Fruit fly (Drosophila melanogaster) whole organism, embryonic: ENCODE results near the gene ATPsynbeta.

Experiments
- Bgb ChIP-seq: fragments of 200-800 bp; sonication (Bioruptor generic); IDR thresholded peaks from 2 replicates; pipeline ENCODE4 v1.3.6; 2022; ENCODE audit warnings: missing biosample characterization, missing genetic modification characterization; ENCODE audit not compliant: partially characterized antibody
- CG10147 ChIP-seq: fragments of 200-800 bp; sonication (Bioruptor generic); optimal IDR thresholded peaks from 2 replicates; lab custom pipeline; 2019; ENCODE audit warnings: missing biosample characterization, mild to moderate bottlenecking, missing genetic modification characterization, moderate library complexity
- CG10366 ChIP-seq: fragments of 200-800 bp; sonication (Bioruptor generic); IDR thresholded peaks from 2 replicates; pipeline ENCODE4 v1.3.6; 2022; ENCODE audit warnings: missing biosample characterization, missing genetic modification characterization
- CG11695 ChIP-seq: fragments of 200-800 bp; sonication (Bioruptor generic); IDR thresholded peaks from 3 replicates; pipeline ENCODE4 v1.3.6; 2022; ENCODE audit warnings: missing biosample characterization, missing genetic modification characterization
- CG12236 ChIP-seq: fragments of 200-800 bp; sonication (Bioruptor generic); optimal IDR thresholded peaks from 2 replicates; lab custom pipeline; 2016; ENCODE audit warnings: missing biosample characterization, missing genetic modification characterization
- CG12391 ChIP-seq: fragments of 200-800 bp; sonication (Bioruptor generic); optimal IDR thresholded peaks from 3 replicates; lab custom pipeline; 2018; ENCODE audit warnings: missing biosample characterization, mild to moderate bottlenecking, missing genetic modification characterization, moderate library complexity
- CG15696 ChIP-seq: fragments of 200-800 bp; sonication (Bioruptor generic); optimal IDR thresholded peaks from 2 replicates; lab custom pipeline; 2019; ENCODE audit warnings: missing biosample characterization, mild to moderate bottlenecking, missing genetic modification characterization, moderate library complexity
- CG17612 ChIP-seq: fragments of 200-800 bp; sonication (Bioruptor generic); IDR thresholded peaks from 2 replicates; pipeline ENCODE4 v1.3.6; 2022; ENCODE audit warnings: missing biosample characterization, missing genetic modification characterization
- CG18011 ChIP-seq: fragments of 200-800 bp; sonication (Bioruptor generic); optimal IDR thresholded peaks from 2 replicates; lab custom pipeline; 2017; ENCODE audit warnings: missing biosample characterization, missing genetic modification characterization, mild to moderate bottlenecking, moderate library complexity, missing genotype
- CG2129 ChIP-seq: fragments of 200-800 bp; sonication (Bioruptor generic); IDR thresholded peaks from 2 replicates; pipeline ENCODE4 v1.3.6; 2022; ENCODE audit warnings: missing biosample characterization, missing genetic modification characterization; ENCODE audit not compliant: partially characterized antibody
- CG32772 ChIP-seq: fragments of 200-800 bp; sonication (Bioruptor generic); IDR thresholded peaks from 2 replicates; pipeline ENCODE4 v1.3.6; 2022; ENCODE audit warnings: missing biosample characterization, missing genetic modification characterization
- CG33557 ChIP-seq: fragments of 200-800 bp; sonication (Bioruptor generic); optimal IDR thresholded peaks from 2 replicates; lab custom pipeline; 2019; ENCODE audit warnings: missing biosample characterization, mild to moderate bottlenecking, missing genetic modification characterization, moderate library complexity
- CG43689 ChIP-seq: fragments of 200-800 bp; sonication (Bioruptor generic); IDR thresholded peaks from 2 replicates; pipeline ENCODE4 v1.3.6; 2022; ENCODE audit warnings: missing biosample characterization, missing genetic modification characterization
- CG4730 ChIP-seq: fragments of 200-800 bp; sonication (Bioruptor generic); IDR thresholded peaks from 2 replicates; pipeline ENCODE4 v1.3.6; 2022; ENCODE audit warnings: missing biosample characterization, missing genetic modification characterization
- CG6683 ChIP-seq: fragments of 200-800 bp; sonication (Bioruptor generic); optimal IDR thresholded peaks from 2 replicates; lab custom pipeline; 2017; ENCODE audit warnings: missing biosample characterization, mild to moderate bottlenecking, missing genetic modification characterization, missing genetic modification reagents
- CG6854 ChIP-seq: fragments of 200-800 bp; sonication (Bioruptor generic); optimal IDR thresholded peaks from 3 replicates; lab custom pipeline; 2017; ENCODE audit warnings: missing biosample characterization, mild to moderate bottlenecking, missing genetic modification characterization
- CG7271 ChIP-seq: fragments of 200-800 bp; sonication (Bioruptor generic); optimal IDR thresholded peaks from 2 replicates; lab custom pipeline; 2018; ENCODE audit warnings: missing biosample characterization, mild to moderate bottlenecking, missing genetic modification characterization, moderate library complexity
- CG7556 ChIP-seq: fragments of 200-800 bp; sonication (Bioruptor generic); optimal IDR thresholded peaks from 2 replicates; lab custom pipeline; 2017; ENCODE audit warnings: missing biosample characterization, mild to moderate bottlenecking, missing genetic modification characterization
- CG7839 ChIP-seq: fragments of 200-800 bp; sonication (Bioruptor generic); optimal IDR thresholded peaks from 3 replicates; lab custom pipeline; 2018; ENCODE audit warnings: missing biosample characterization, mild to moderate bottlenecking, missing genetic modification characterization, moderate library complexity
- CG7928 ChIP-seq: fragments of 200-800 bp; sonication (Bioruptor generic); optimal IDR thresholded peaks from 2 replicates; lab custom pipeline; 2017; ENCODE audit warnings: missing biosample characterization, mild to moderate bottlenecking, missing genetic modification characterization
- CG8359 ChIP-seq: fragments of 200-800 bp; sonication (Bioruptor generic); optimal IDR thresholded peaks from 2 replicates; lab custom pipeline; 2017; ENCODE audit warnings: missing biosample characterization, mild to moderate bottlenecking, missing genetic modification characterization, borderline replicate concordance
- CoRest ChIP-seq: fragments of 200-800 bp; sonication (Bioruptor generic); optimal IDR thresholded peaks from 3 replicates; lab custom pipeline; 2018; ENCODE audit warnings: missing biosample characterization, mild to moderate bottlenecking, missing genetic modification characterization, moderate library complexity
- Elba2 ChIP-seq: fragments of 200-800 bp; sonication (Bioruptor generic); optimal IDR thresholded peaks from 3 replicates; lab custom pipeline; 2016; ENCODE audit warnings: missing biosample characterization, missing genetic modification characterization
- GATAe ChIP-seq: fragments of 200-800 bp; sonication (Bioruptor generic); conservative IDR thresholded peaks from 2 replicates; pipeline ENCODE4 v1.3.6; 2022; ENCODE audit warnings: missing biosample characterization, missing genetic modification characterization
- HmgD ChIP-seq: fragments of 200-800 bp; sonication (Bioruptor generic); optimal IDR thresholded peaks from 3 replicates; lab custom pipeline; 2016; ENCODE audit warnings: missing biosample characterization, missing genetic modification characterization
- Hr3 ChIP-seq: fragments of 200-800 bp; sonication (Bioruptor generic); optimal IDR thresholded peaks from 3 replicates; lab custom pipeline; 2016; ENCODE audit warnings: missing biosample characterization, missing genetic modification characterization
- Mrtf ChIP-seq: fragments of 200-800 bp; sonication (Bioruptor generic); IDR thresholded peaks from 3 replicates; pipeline ENCODE4 v1.3.6; 2022; ENCODE audit warnings: missing biosample characterization, missing genetic modification characterization
- NC2β ChIP-seq: fragments of 200-800 bp; sonication (Bioruptor generic); optimal IDR thresholded peaks from 2 replicates; lab custom pipeline; 2016; ENCODE audit warnings: missing biosample characterization, missing genetic modification characterization
- Sox100B ChIP-seq: fragments of 200-800 bp; sonication (Bioruptor generic); optimal IDR thresholded peaks from 3 replicates; lab custom pipeline; 2018; ENCODE audit warnings: missing biosample characterization, mild to moderate bottlenecking, missing genetic modification characterization
- Sry-β ChIP-seq: fragments of 200-800 bp; sonication (Bioruptor generic); optimal IDR thresholded peaks from 2 replicates; lab custom pipeline; 2018; ENCODE audit warnings: missing biosample characterization, mild to moderate bottlenecking, missing genetic modification characterization, moderate library complexity
- Xbp1 ChIP-seq: fragments of 200-800 bp; sonication (Bioruptor generic); optimal IDR thresholded peaks from 3 replicates; lab custom pipeline; 2016; ENCODE audit warnings: missing biosample characterization, mild to moderate bottlenecking, missing genetic modification characterization
- cad ChIP-seq: fragments of >200 bp; optimal IDR thresholded peaks from 2 replicates; lab custom pipeline; 2017; ENCODE audit warnings: missing biosample characterization, missing genetic modification characterization
- corto ChIP-seq: fragments of 200-800 bp; sonication (Bioruptor generic); optimal IDR thresholded peaks from 2 replicates; lab custom pipeline; 2016; ENCODE audit warnings: missing biosample characterization, mild to moderate bottlenecking, missing genetic modification characterization, moderate library complexity
- dati ChIP-seq: fragments of 200-800 bp; sonication (Bioruptor generic); IDR thresholded peaks from 2 replicates; pipeline ENCODE4 v1.3.6; 2022; ENCODE audit warnings: missing biosample characterization, missing genetic modification characterization
- dm ChIP-seq: fragments of 200-800 bp; sonication (Bioruptor generic); optimal IDR thresholded peaks from 3 replicates; lab custom pipeline; 2016; ENCODE audit warnings: missing biosample characterization, missing genetic modification characterization
- esg ChIP-seq: fragments of 200-800 bp; sonication (Bioruptor generic); conservative IDR thresholded peaks from 2 replicates; pipeline ENCODE4 v1.3.6; 2022; ENCODE audit warnings: missing biosample characterization, missing genetic modification characterization
- ewg ChIP-seq: fragments of 200-800 bp; sonication (Bioruptor generic); optimal IDR thresholded peaks from 3 replicates; lab custom pipeline; 2017; ENCODE audit warnings: mild to moderate bottlenecking, missing biosample characterization, missing genetic modification reagents, missing genetic modification characterization
- fd96Cb ChIP-seq: fragments of 200-800 bp; sonication (Bioruptor generic); optimal IDR thresholded peaks from 2 replicates; lab custom pipeline; 2018; ENCODE audit warnings: missing biosample characterization, mild to moderate bottlenecking, missing genetic modification characterization, moderate library complexity
- hb ChIP-seq: fragments of 200-800 bp; sonication (Bioruptor generic); IDR thresholded peaks from 3 replicates; pipeline ENCODE4 v1.3.6; 2022; ENCODE audit warnings: missing biosample characterization, missing genetic modification characterization; ENCODE audit not compliant: partially characterized antibody
- jumu ChIP-seq: fragments of 200-800 bp; sonication (Bioruptor generic); optimal IDR thresholded peaks from 3 replicates; lab custom pipeline; 2016; ENCODE audit warnings: missing biosample characterization, missing genetic modification characterization
- lilli ChIP-seq: fragments of 200-800 bp; sonication (Bioruptor generic); optimal IDR thresholded peaks from 3 replicates; lab custom pipeline; 2016; ENCODE audit warnings: missing biosample characterization, missing genetic modification characterization
- mam ChIP-seq: fragments of 200-800 bp; sonication (Bioruptor generic); optimal IDR thresholded peaks from 3 replicates; lab custom pipeline; 2016; ENCODE audit warnings: missing biosample characterization, missing genetic modification characterization
- otp ChIP-seq: fragments of 200-800 bp; sonication (Bioruptor generic); IDR thresholded peaks from 3 replicates; pipeline ENCODE4, ENCODE4 v1.3.6; 2022; ENCODE audit warnings: missing biosample characterization, missing genetic modification characterization
- psq ChIP-seq: fragments of 200-800 bp; sonication (Bioruptor generic); optimal IDR thresholded peaks from 2 replicates; lab custom pipeline; 2017; ENCODE audit warnings: missing biosample characterization, missing genetic modification characterization
- run ChIP-seq: fragments of 200-800 bp; sonication (Bioruptor generic); optimal IDR thresholded peaks from 3 replicates; lab custom pipeline; 2018; ENCODE audit warnings: missing biosample characterization, mild to moderate bottlenecking, missing genetic modification characterization
- tgo ChIP-seq: fragments of 200-800 bp; sonication (Bioruptor generic); IDR thresholded peaks from 3 replicates; pipeline ENCODE4 v1.3.6; 2022; ENCODE audit warnings: missing biosample characterization, missing genetic modification characterization
- trem ChIP-seq: fragments of 200-800 bp; optimal IDR thresholded peaks from 3 replicates; lab custom pipeline; 2019; ENCODE audit warnings: missing biosample characterization, mild to moderate bottlenecking, missing genetic modification characterization, moderate library complexity
- vnd ChIP-seq: fragments of 200-800 bp; sonication (Bioruptor generic); IDR thresholded peaks from 3 replicates; pipeline ENCODE4 v1.3.6; 2022; ENCODE audit warnings: missing biosample characterization, missing genetic modification characterization; ENCODE audit not compliant: partially characterized antibody
- wek ChIP-seq: fragments of 200-800 bp; sonication (Bioruptor generic); optimal IDR thresholded peaks from 3 replicates; lab custom pipeline; 2018; ENCODE audit warnings: missing biosample characterization, mild to moderate bottlenecking, missing genetic modification characterization, moderate library complexity

Gene ATPsynbeta

DNA sequence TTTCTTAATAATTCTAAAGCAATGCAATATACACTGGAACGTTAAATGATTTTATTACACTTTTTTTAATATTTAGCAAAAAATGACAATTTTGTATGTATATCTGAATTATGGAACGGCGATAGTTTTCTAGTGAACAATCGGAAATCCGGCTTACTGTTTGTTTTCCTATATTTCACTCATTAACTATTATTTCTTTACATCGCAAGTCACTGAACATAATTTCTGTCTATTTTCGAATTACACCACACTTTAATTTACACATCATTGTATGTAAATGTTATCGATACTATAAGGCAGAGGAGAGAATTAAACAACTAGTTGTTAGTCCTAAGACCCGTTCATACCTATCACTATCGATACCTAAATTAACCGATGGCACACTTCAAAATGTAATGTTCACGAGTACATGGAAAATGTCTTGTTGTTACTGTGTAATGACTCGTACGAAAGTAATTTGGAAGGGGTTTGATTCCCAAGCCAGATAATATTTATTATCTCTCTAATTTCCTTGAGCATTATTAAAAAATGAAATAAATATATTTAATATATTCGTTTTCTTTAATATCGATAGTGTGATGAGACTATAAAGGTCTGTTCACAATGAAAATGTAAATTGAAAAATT is 4.4 kb upstream of the ATPsynbeta start, which contains the start of gene PlexA (continued):
- TF ChIP-seq CG7556 (GFP tag; lab: Kevin White, UChicago) (peak; percentile 27), CG12236 (GFP tag; lab: Kevin White, UChicago) (no peak), tgo (GFP tag; lab: Robert Waterston, UW) (peak; percentile 94), CoRest (tag; lab: Kevin White, UChicago) (peak; percentile 96), CG7839 (tag; lab: Kevin White, UChicago) (peak; percentile 95), CG8359 (GFP tag; lab: Kevin White, UChicago) (no peak), lilli (GFP tag; lab: Kevin White, UChicago) (peak; percentile 72), Xbp1 (GFP tag; lab: Kevin White, UChicago) (peak; percentile 93), CG10366 (GFP tag; lab: Robert Waterston, UW) (peak; percentile 95), CG17612 (GFP tag; lab: Robert Waterston, UW) (peak; percentile 79), CG43689 (no peak), dati (no peak; the same call in 1 of the 2 replicates), CG10147 (GFP tag; lab: Kevin White, UChicago) (peak; percentile 78), esg (GFP tag; lab: Robert Waterston, UW) (peak; percentile 94), GATAe (GFP tag; lab: Robert Waterston, UW) (no peak; the same call in 1 of the 2 replicates), Sry-β (GFP tag; lab: Kevin White, UChicago) (peak; percentile 32), CG7271 (tag; lab: Kevin White, UChicago) (peak; percentile 45), ewg (GFP tag; lab: Kevin White, UChicago) (peak; percentile 87), CG6854 (GFP tag; lab: Kevin White, UChicago) (no peak), corto (GFP tag; lab: Kevin White, UChicago) (no peak), CG33557 (GFP tag; lab: Kevin White, UChicago) (peak; percentile 68), CG18011 (GFP tag; lab: Kevin White, UChicago) (peak; percentile 13), wek (GFP tag; lab: Kevin White, UChicago) (peak; percentile 43), CG32772 (peak; percentile 96; the same call in 1 of the 2 replicates), NC2β (GFP tag; lab: Kevin White, UChicago) (peak; percentile 43), dm (GFP tag; lab: Kevin White, UChicago) (peak; percentile 30), Bgb (peak; percentile 73), CG4730 (GFP tag; lab: Robert Waterston, UW) (peak; percentile 95), cad (no peak), CG7928 (peak; percentile 31), CG12391 (tag; lab: Kevin White, UChicago) (peak; percentile 88), mam (GFP tag; lab: Kevin White, UChicago) (peak; percentile 80), otp (GFP tag; lab: Robert Waterston, UW) (no peak; the same call in 2 of the 3 replicates), CG6683 (GFP tag; lab: Kevin White, UChicago) (no peak), Mrtf (GFP tag; lab: Robert Waterston, UW) (peak; percentile 96), trem (peak; percentile 79), Hr3 (GFP tag; lab: Kevin White, UChicago) (peak; percentile 93), vnd (GFP tag; lab: Robert Waterston, UW) (peak; percentile 66; the same call in 2 of the 3 replicates), CG11695 (GFP tag; lab: Robert Waterston, UW) (peak; percentile 86), psq (peak; percentile 59), HmgD (GFP tag; lab: Kevin White, UChicago) (peak; percentile 44), run (tag; lab: Kevin White, UChicago) (no peak), jumu (GFP tag; lab: Kevin White, UChicago) (peak; percentile 16), Sox100B (GFP tag; lab: Kevin White, UChicago) (peak; percentile 52), fd96Cb (tag; lab: Kevin White, UChicago) (peak; percentile 95), Elba2 (GFP tag; lab: Kevin White, UChicago) (peak; percentile 67), CG15696 (peak; percentile 86), hb (GFP tag; lab: Robert Waterston, UW) (no peak; the same call in 2 of the 3 replicates), CG2129 (peak; percentile 19; the same call in 1 of the 2 replicates)
